Fruit fly (Drosophila melanogaster) whole organism, embryonic: Measurements from ENCODE around the gene Ptpmeg2.

Source experiments
- Adf1 ChIP-seq: fragments of 200-800 bp; sonication (Bioruptor generic); IDR thresholded peaks from 2 replicates; pipeline ENCODE4 v1.3.6; 2022; ENCODE audit warnings: missing biosample characterization, missing genetic modification characterization
- BEAF-32 ChIP-seq: fragments of 200-800 bp; sonication (Bioruptor generic); optimal IDR thresholded peaks from 3 replicates; lab custom pipeline; 2017; ENCODE audit warnings: missing biosample characterization, missing genetic modification characterization, mild to moderate bottlenecking, moderate library complexity, missing genetic modification reagents
- CG10654 ChIP-seq: fragments of 200-800 bp; sonication (Bioruptor generic); optimal IDR thresholded peaks from 2 replicates; lab custom pipeline; 2016; ENCODE audit warnings: missing biosample characterization, missing genetic modification characterization
- CG11456 ChIP-seq: fragments of 200-800 bp; sonication (Bioruptor generic); IDR thresholded peaks from 3 replicates; pipeline ENCODE4 v1.3.6; 2022; ENCODE audit warnings: missing biosample characterization, missing genetic modification characterization
- CG12104 ChIP-seq: fragments of 200-800 bp; sonication (Bioruptor generic); optimal IDR thresholded peaks from 3 replicates; lab custom pipeline; 2016; ENCODE audit warnings: missing biosample characterization, missing genetic modification characterization
- CG14965 ChIP-seq: fragments of 200-800 bp; sonication (Bioruptor generic); optimal IDR thresholded peaks from 2 replicates; lab custom pipeline; 2016; ENCODE audit warnings: missing biosample characterization, missing genetic modification characterization, borderline replicate concordance
- CG1529 ChIP-seq: fragments of 200-800 bp; sonication (Bioruptor generic); optimal IDR thresholded peaks from 3 replicates; lab custom pipeline; 2018; ENCODE audit warnings: missing biosample characterization, missing genetic modification characterization
- CG16815 ChIP-seq: fragments of 200-800 bp; sonication (Bioruptor generic); optimal IDR thresholded peaks from 3 replicates; lab custom pipeline; 2017; ENCODE audit warnings: missing biosample characterization, mild to moderate bottlenecking, missing genetic modification characterization
- CG18262 ChIP-seq: fragments of 200-800 bp; optimal IDR thresholded peaks from 3 replicates; lab custom pipeline; 2019; ENCODE audit warnings: missing biosample characterization, mild to moderate bottlenecking, missing genetic modification characterization, moderate library complexity
- CG2116 ChIP-seq: fragments of 200-800 bp; sonication (Bioruptor generic); optimal IDR thresholded peaks from 3 replicates; lab custom pipeline; 2018; ENCODE audit warnings: missing biosample characterization, mild to moderate bottlenecking, missing genetic modification characterization
- CG30431 ChIP-seq: fragments of 200-800 bp; sonication (Bioruptor generic); optimal IDR thresholded peaks from 2 replicates; lab custom pipeline; 2017; ENCODE audit warnings: missing biosample characterization, missing genetic modification characterization
- CG31441 ChIP-seq: fragments of 200-800 bp; sonication (Bioruptor generic); IDR thresholded peaks from 2 replicates; pipeline ENCODE4 v1.3.6; 2022; ENCODE audit warnings: missing biosample characterization, missing genetic modification characterization
- CG32532 ChIP-seq: fragments of 200-800 bp; sonication (Bioruptor generic); IDR thresholded peaks from 2 replicates; pipeline ENCODE4 v1.3.6; 2022; ENCODE audit warnings: missing biosample characterization, missing genetic modification characterization
- CG4328 ChIP-seq: fragments of 200-800 bp; sonication (Bioruptor generic); optimal IDR thresholded peaks from 3 replicates; lab custom pipeline; 2017; ENCODE audit warnings: missing biosample characterization, missing genetic modification reagents, missing genetic modification characterization
- CG4360 ChIP-seq: fragments of 200-800 bp; sonication (Bioruptor generic); IDR thresholded peaks from 2 replicates; pipeline ENCODE4 v1.3.6; 2022; ENCODE audit warnings: missing biosample characterization, missing genetic modification characterization
- CG8290 ChIP-seq, 3 experiments: fragments of 200-800 bp; sonication (Bioruptor generic); optimal IDR thresholded peaks; 2 replicates each; lab custom pipeline; 2016 to 2019; ENCODE audit warnings: missing biosample characterization in 3 of 3, missing genetic modification characterization in 3 of 3, mild to moderate bottlenecking in 2 of 3, moderate library complexity in 1 of 3
- CG9437 ChIP-seq: fragments of 200-800 bp; sonication (Bioruptor generic); optimal IDR thresholded peaks from 2 replicates; lab custom pipeline; 2018; ENCODE audit warnings: missing biosample characterization, mild to moderate bottlenecking, missing genetic modification characterization
- Doc3 ChIP-seq: fragments of 200-800 bp; sonication (Bioruptor generic); IDR thresholded peaks from 3 replicates; pipeline ENCODE4 v1.3.6; 2022; ENCODE audit warnings: missing biosample characterization, missing genetic modification characterization; ENCODE audit not compliant: partially characterized antibody
- Dref ChIP-seq: fragments of 200-800 bp; sonication (Bioruptor generic); IDR thresholded peaks from 2 replicates; pipeline ENCODE4 v1.3.6; 2022; ENCODE audit warnings: missing biosample characterization, missing genetic modification characterization
- Eip74EF ChIP-seq, 2 experiments: fragments of 200-800 bp in 1 of 2; fragments of >200 bp in 1 of 2; sonication (Bioruptor generic) in 1 of 2; optimal IDR thresholded peaks; 2 replicates each; lab custom pipeline; 2017 to 2019; ENCODE audit warnings: missing biosample characterization in 2 of 2, missing genetic modification characterization in 2 of 2, mild to moderate bottlenecking in 1 of 2, moderate library complexity in 1 of 2
- HmgD ChIP-seq: fragments of 200-800 bp; sonication (Bioruptor generic); optimal IDR thresholded peaks from 3 replicates; lab custom pipeline; 2016; ENCODE audit warnings: missing biosample characterization, missing genetic modification characterization
- Jarid2 ChIP-seq: fragments of 200-800 bp; sonication (Bioruptor generic); optimal IDR thresholded peaks from 3 replicates; lab custom pipeline; 2017; ENCODE audit warnings: mild to moderate bottlenecking, missing biosample characterization, missing genetic modification reagents, missing genetic modification characterization
- Lpt ChIP-seq: fragments of >200 bp; optimal IDR thresholded peaks from 2 replicates; lab custom pipeline; 2018; ENCODE audit warnings: missing biosample characterization, missing genetic modification characterization
- Meics ChIP-seq: fragments of 200-800 bp; sonication (Bioruptor generic); optimal IDR thresholded peaks from 2 replicates; lab custom pipeline; 2017; ENCODE audit warnings: missing biosample characterization, mild to moderate bottlenecking, missing genetic modification characterization
- Mrtf ChIP-seq: fragments of 200-800 bp; sonication (Bioruptor generic); IDR thresholded peaks from 3 replicates; pipeline ENCODE4 v1.3.6; 2022; ENCODE audit warnings: missing biosample characterization, missing genetic modification characterization
- NC2α ChIP-seq: fragments of 200-800 bp; sonication (Bioruptor generic); optimal IDR thresholded peaks from 2 replicates; lab custom pipeline; 2016; ENCODE audit warnings: missing biosample characterization, missing genetic modification characterization
- Optix ChIP-seq: fragments of 200-800 bp; sonication (Bioruptor generic); IDR thresholded peaks from 3 replicates; pipeline ENCODE4 v1.3.6; 2022; ENCODE audit warnings: missing biosample characterization, missing genetic modification characterization
- Sox102F ChIP-seq: fragments of 200-800 bp; sonication (Bioruptor generic); optimal IDR thresholded peaks from 2 replicates; lab custom pipeline; 2018; ENCODE audit warnings: missing biosample characterization, mild to moderate bottlenecking, missing genetic modification characterization, moderate library complexity
- TFAM ChIP-seq: fragments of 200-800 bp; sonication (Bioruptor generic); optimal IDR thresholded peaks from 2 replicates; lab custom pipeline; 2017; ENCODE audit warnings: missing biosample characterization, missing genetic modification characterization, inconsistent platforms
- abd-A ChIP-seq: fragments of 200-800 bp; sonication (Bioruptor generic); optimal IDR thresholded peaks from 3 replicates; lab custom pipeline; 2019; ENCODE audit warnings: missing biosample characterization, mild to moderate bottlenecking, missing genetic modification characterization, moderate library complexity
- al ChIP-seq: fragments of 200-800 bp; sonication (Bioruptor generic); IDR thresholded peaks from 2 replicates; pipeline ENCODE4 v1.3.6; 2022; ENCODE audit warnings: missing biosample characterization, missing genetic modification characterization
- ap ChIP-seq: fragments of 200-800 bp; sonication (Bioruptor generic); IDR thresholded peaks from 2 replicates; pipeline ENCODE4 v1.3.6; 2022; ENCODE audit warnings: missing biosample characterization, missing genetic modification characterization
- dan ChIP-seq: fragments of 200-800 bp; sonication (Bioruptor generic); IDR thresholded peaks from 2 replicates; pipeline ENCODE4 v1.3.6; 2022; ENCODE audit warnings: missing biosample characterization, missing genetic modification characterization
- disco-r ChIP-seq: fragments of 200-800 bp; sonication (Bioruptor generic); optimal IDR thresholded peaks from 2 replicates; lab custom pipeline; 2016; ENCODE audit warnings: missing biosample characterization, missing genetic modification characterization
- gcm ChIP-seq: fragments of 200-800 bp; sonication (Bioruptor generic); optimal IDR thresholded peaks from 2 replicates; lab custom pipeline; 2019; ENCODE audit warnings: missing biosample characterization, mild to moderate bottlenecking, missing genetic modification characterization, moderate library complexity
- gro ChIP-seq: fragments of 200-800 bp; sonication (Bioruptor generic); optimal IDR thresholded peaks from 2 replicates; lab custom pipeline; 2016; ENCODE audit warnings: missing biosample characterization, missing genetic modification characterization
- inv ChIP-seq: fragments of 200-800 bp; sonication (Bioruptor generic); IDR thresholded peaks from 2 replicates; pipeline ENCODE4 v1.3.6; 2022; ENCODE audit warnings: missing biosample characterization, missing genetic modification characterization; ENCODE audit not compliant: partially characterized antibody
- kah ChIP-seq: fragments of 200-800 bp; sonication (Bioruptor generic); optimal IDR thresholded peaks from 2 replicates; lab custom pipeline; 2018; ENCODE audit warnings: missing biosample characterization, mild to moderate bottlenecking, missing genetic modification characterization
- pan ChIP-seq, 4 experiments: fragments of >200 bp in 3 of 4; fragments of 200-800 bp in 1 of 4; sonication (Bioruptor generic) in 1 of 4; optimal IDR thresholded peaks in 3 of 4; IDR thresholded peaks in 1 of 4; 2 replicates each; pipeline versions ENCODE4 v1.3.6 to Lab custom; 2017 to 2022; ENCODE audit warnings: missing biosample characterization in 2 of 4, missing genetic modification characterization in 2 of 4, mixed read lengths in 1 of 4
- pho ChIP-seq: fragments of 200-800 bp; sonication (Bioruptor generic); optimal IDR thresholded peaks from 2 replicates; lab custom pipeline; 2016; ENCODE audit warnings: missing biosample characterization, missing genetic modification characterization
- pum ChIP-seq: fragments of 200-800 bp; sonication (Bioruptor generic); optimal IDR thresholded peaks from 2 replicates; lab custom pipeline; 2016; ENCODE audit warnings: missing biosample characterization, missing genetic modification characterization
- sc ChIP-seq, 3 experiments: fragments of >200 bp in 2 of 3; fragments of 200-800 bp in 1 of 3; sonication (Bioruptor generic) in 1 of 3; optimal IDR thresholded peaks; 2 replicates in 2 of 3; 3 replicates in 1 of 3; lab custom pipeline; 2017; ENCODE audit warnings: mild to moderate bottlenecking in 1 of 3, missing biosample characterization in 1 of 3, missing genetic modification characterization in 1 of 3, missing genetic modification reagents in 1 of 3
- shn ChIP-seq: fragments of 200-800 bp; sonication (Bioruptor generic); optimal IDR thresholded peaks from 3 replicates; lab custom pipeline; 2016; ENCODE audit warnings: missing biosample characterization, missing genetic modification characterization
- toy ChIP-seq: fragments of 200-800 bp; sonication (Bioruptor generic); IDR thresholded peaks from 2 replicates; pipeline ENCODE4 v1.3.6; 2022; ENCODE audit warnings: missing biosample characterization, missing genetic modification characterization
- unc-4 ChIP-seq: fragments of 200-800 bp; sonication (Bioruptor generic); IDR thresholded peaks from 2 replicates; pipeline ENCODE4 v1.3.6; 2022; ENCODE audit warnings: missing biosample characterization, missing genetic modification characterization; ENCODE audit not compliant: partially characterized antibody
- unpg ChIP-seq: fragments of 200-800 bp; sonication (Bioruptor generic); optimal IDR thresholded peaks from 3 replicates; lab custom pipeline; 2018; ENCODE audit warnings: missing biosample characterization, mild to moderate bottlenecking, missing genetic modification characterization, moderate library complexity
- wor ChIP-seq: fragments of 200-800 bp; sonication (Bioruptor generic); IDR thresholded peaks from 2 replicates; pipeline ENCODE4 v1.3.6; 2022; ENCODE audit warnings: missing biosample characterization, missing genetic modification characterization

Gene Ptpmeg2

DNA sequence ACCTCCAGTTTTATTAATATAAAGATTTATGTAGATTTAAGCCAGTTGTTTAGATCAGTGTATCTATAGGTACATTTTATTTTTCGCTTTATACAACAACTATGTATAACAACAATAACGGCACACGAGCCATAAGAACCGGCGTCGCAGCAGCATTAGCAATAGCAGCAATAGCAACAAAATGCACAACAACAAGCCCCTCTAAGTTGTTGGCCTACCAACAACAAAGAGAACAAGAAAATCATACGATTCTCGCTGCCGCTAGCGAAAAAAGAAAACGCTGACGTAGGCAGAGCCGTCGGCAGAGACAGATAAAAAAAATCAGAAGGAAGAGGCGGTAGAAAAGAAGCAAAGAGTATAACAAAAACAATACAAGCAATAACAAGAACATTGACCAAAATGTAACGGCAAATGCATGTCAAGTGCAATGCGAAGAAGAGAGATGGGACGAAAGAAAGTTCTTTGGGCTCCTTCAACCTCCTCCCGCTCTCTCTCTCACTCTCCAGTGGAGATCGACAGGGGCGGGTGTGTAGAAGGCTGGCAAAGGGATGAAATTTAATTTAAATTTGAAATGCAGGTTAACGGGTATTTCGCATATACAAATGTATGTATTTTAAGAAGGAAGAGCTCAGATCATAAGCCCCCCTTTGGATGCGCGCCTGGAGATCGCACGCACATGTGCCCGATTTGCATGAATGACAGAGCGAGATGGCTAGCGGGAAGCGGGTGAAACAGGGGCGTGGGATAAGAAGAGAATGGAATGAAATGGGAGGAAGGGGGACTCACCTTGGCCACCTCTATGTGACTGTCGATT, 80.0 kb downstream of the Ptpmeg2 start (continued):
- TF ChIP-seq TFAM (GFP tag; lab: Kevin White, UChicago) (peak; percentile 89), Dref (GFP tag; lab: Robert Waterston, UW) (peak; percentile 48), CG4328 (GFP tag; lab: Kevin White, UChicago) (peak; percentile 75), inv (GFP tag; lab: Robert Waterston, UW) (no peak), CG4360 (peak; percentile 74), Doc3 (GFP tag; lab: Robert Waterston, UW) (no peak), BEAF-32 (GFP tag; lab: Kevin White, UChicago) (no peak), sc (optimal IDR thresholded peaks at IDR 0.05; lab: Kevin White, UChicago) (no peak), sc (GFP tag; optimal IDR thresholded peaks at IDR 0.05; lab: Kevin White, UChicago) (peak; percentile 99), CG10654 (GFP tag; lab: Kevin White, UChicago) (peak; percentile 98), Optix (GFP tag; lab: Robert Waterston, UW) (peak; percentile 99), HmgD (GFP tag; lab: Kevin White, UChicago) (peak; percentile 98), toy (peak; percentile 95), CG32532 (GFP tag; lab: Robert Waterston, UW) (peak; percentile 99), Sox102F (peak; percentile 99), disco-r (peak; percentile 97), pan (optimal IDR thresholded peaks at IDR 0.05; lab: Kevin White, UChicago) (no peak), pan (GFP tag; optimal IDR thresholded peaks at IDR 0.05 in 1 of 2, IDR thresholded peaks at IDR 0.05 in 1 of 2) (peak in 1 of 2 experiments; percentile 98), dan (GFP tag; lab: Robert Waterston, UW) (peak; percentile 99), kah (GFP tag; lab: Kevin White, UChicago) (peak; percentile 90), CG1529 (GFP tag; lab: Kevin White, UChicago) (peak; percentile 98), CG14965 (GFP tag; lab: Kevin White, UChicago) (peak; percentile 88), Lpt (no peak), NC2α (GFP tag; lab: Kevin White, UChicago) (peak; percentile 98), CG9437 (GFP tag; lab: Kevin White, UChicago) (peak; percentile 90), ap (peak; percentile 98), al (peak; percentile 97), CG30431 (GFP tag; lab: Kevin White, UChicago) (peak; percentile 99), unpg (GFP tag; lab: Kevin White, UChicago) (peak; percentile 98), CG8290 (GFP tag; optimal IDR thresholded peaks at IDR 0.05; lab: Kevin White, UChicago) (peak; percentile 93), CG8290 (tag; optimal IDR thresholded peaks at IDR 0.05; lab: Kevin White, UChicago) (peak; percentile 41 to 99), Jarid2 (GFP tag; lab: Kevin White, UChicago) (peak; percentile 84), CG16815 (peak; percentile 99), Adf1 (GFP tag; lab: Robert Waterston, UW) (peak; percentile 92), pum (peak; percentile 99), pho (peak; percentile 98), CG18262 (tag; lab: Kevin White, UChicago) (peak; percentile 99), abd-A (tag; lab: Kevin White, UChicago) (peak; percentile 41), CG2116 (GFP tag; lab: Kevin White, UChicago) (peak; percentile 80), CG11456 (peak; percentile 99), gro (GFP tag; lab: Kevin White, UChicago) (peak; percentile 98), CG31441 (GFP tag; lab: Robert Waterston, UW) (peak; percentile 95), Eip74EF (GFP tag; optimal IDR thresholded peaks at IDR 0.05; lab: Kevin White, UChicago) (peak in 1 of 2 experiments; percentile 95), Meics (GFP tag; lab: Kevin White, UChicago) (peak; percentile 96), gcm (GFP tag; lab: Kevin White, UChicago) (peak; percentile 97), wor (GFP tag; lab: Robert Waterston, UW) (peak; percentile 98), shn (peak; percentile 98), Mrtf (GFP tag; lab: Robert Waterston, UW) (peak; percentile 98), unc-4 (GFP tag; lab: Robert Waterston, UW) (no peak), CG12104 (peak; percentile 94)
